Worm (Caenorhabditis elegans): ENCODE results near the gene alp-1.

Gene alp-1

DNA sequence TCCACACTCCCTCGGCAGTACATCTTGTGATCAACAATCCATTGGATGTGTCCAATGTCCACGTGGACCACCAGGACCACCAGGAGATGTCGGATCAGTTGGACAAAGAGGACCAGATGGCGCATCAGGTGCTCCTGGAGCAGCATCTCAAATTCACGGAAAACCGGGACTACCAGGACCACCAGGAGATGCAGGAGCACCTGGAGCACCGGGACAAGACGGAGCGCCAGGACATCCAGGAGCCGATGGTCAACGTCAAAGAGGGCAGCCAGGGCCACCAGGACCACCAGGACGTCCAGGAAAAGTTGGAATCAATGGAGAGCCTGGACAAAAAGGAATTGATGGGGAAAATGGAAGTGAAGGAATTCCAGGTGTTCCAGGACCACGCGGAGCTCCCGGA is 3.3 kb upstream of the alp-1 start:
- no peak for TF ChIP-seq unc-86 (tag; optimal IDR thresholded peaks at IDR 0.05)
- TF ChIP-seq tbx-7 (tag; optimal IDR thresholded peaks at IDR 0.05), result no peak
- no peak for TF ChIP-seq nhr-11 (tag; optimal IDR thresholded peaks at IDR 0.05)
- no peak for TF ChIP-seq ceh-45 (GFP tag; IDR thresholded peaks at IDR 0.05)
- TF ChIP-seq odd-2 (tag; optimal IDR thresholded peaks at IDR 0.05), result no peak
- TF ChIP-seq syd-9 (tag; optimal IDR thresholded peaks at IDR 0.05), result no peak
- no peak for TF ChIP-seq pros-1 (tag; optimal IDR thresholded peaks at IDR 0.05)
- TF ChIP-seq rnt-1 (tag; optimal IDR thresholded peaks at IDR 0.05), result no peak
- TF ChIP-seq ceh-18 (tag; optimal IDR thresholded peaks at IDR 0.05), result no peak
- no peak for TF ChIP-seq T23F11.4 (GFP tag; optimal IDR thresholded peaks at IDR 0.05)
- TF ChIP-seq hlh-15 (tag; optimal IDR thresholded peaks at IDR 0.05), result no peak
- no peak for TF ChIP-seq F13H6.1 (tag; optimal IDR thresholded peaks at IDR 0.05)
- TF ChIP-seq ceh-34 (tag; optimal IDR thresholded peaks at IDR 0.05), result no peak
- TF ChIP-seq pha-2 (tag; optimal IDR thresholded peaks at IDR 0.05), result no peak
- TF ChIP-seq K02D7.2 (tag; optimal IDR thresholded peaks at IDR 0.05), result no peak
- TF ChIP-seq nfya-1 (tag; optimal IDR thresholded peaks at IDR 0.05), result no peak
- TF ChIP-seq elt-2 (tag; optimal IDR thresholded peaks at IDR 0.05), result no peak
- no peak for TF ChIP-seq unc-55 (GFP tag; optimal IDR thresholded peaks at IDR 0.05)
- TF ChIP-seq che-1 (tag; optimal IDR thresholded peaks at IDR 0.05), result no peak
- TF ChIP-seq ref-2 (tag; optimal IDR thresholded peaks at IDR 0.05), result no peak

DNA sequence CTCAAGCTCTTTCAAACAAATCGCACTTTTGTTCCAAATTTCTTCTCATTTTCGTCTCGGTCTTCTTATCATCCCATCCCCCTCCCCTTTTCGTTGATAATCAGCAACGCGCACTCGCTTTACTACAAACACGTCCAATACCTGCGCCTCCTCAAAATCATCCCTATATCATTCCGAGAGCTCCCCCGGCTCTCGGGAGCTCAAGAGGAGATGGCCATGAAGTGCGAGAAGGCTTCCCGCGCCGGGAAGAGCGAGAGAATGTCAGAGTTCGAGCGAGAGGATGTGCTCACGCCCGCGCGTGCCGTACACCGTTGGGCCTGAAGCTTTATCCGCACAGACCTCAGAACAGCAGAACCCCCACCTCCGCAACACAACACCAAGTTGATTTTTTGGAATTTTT is 1.5 kb upstream of the alp-1 start:
- TF ChIP-seq ceh-18 (tag; optimal IDR thresholded peaks at IDR 0.05), result peak; percentile 75
- TF ChIP-seq tbx-2 (tag; optimal IDR thresholded peaks at IDR 0.05), result peak; percentile 24
- no peak for TF ChIP-seq Y22D7AL.16 (tag; optimal IDR thresholded peaks at IDR 0.05)
- TF ChIP-seq rnt-1 (tag; optimal IDR thresholded peaks at IDR 0.05), result peak; percentile 5

DNA sequence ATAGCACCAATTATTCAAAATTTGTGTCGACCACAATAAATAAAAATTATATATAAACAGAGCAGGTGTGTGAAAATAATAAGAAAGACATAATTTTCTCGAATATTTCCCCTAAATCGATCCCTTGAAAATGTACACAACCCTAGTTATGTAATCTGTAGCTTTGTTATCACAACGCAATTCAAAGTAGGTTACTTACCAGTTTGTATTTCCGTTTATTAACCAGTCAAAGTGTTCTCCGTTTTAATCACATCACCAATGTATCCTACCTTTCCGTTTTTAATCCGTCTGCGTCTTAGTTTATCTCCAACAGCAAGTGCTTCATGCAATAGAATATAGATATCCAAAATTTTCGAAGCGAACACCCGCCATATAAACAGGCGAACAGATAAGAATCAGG is 1.0 kb downstream of the alp-1 start:
- no peak for TF ChIP-seq zip-5 (tag; optimal IDR thresholded peaks at IDR 0.05)
- TF ChIP-seq ceh-45 (GFP tag; IDR thresholded peaks at IDR 0.05), result no peak
- TF ChIP-seq npax-4 (tag; optimal IDR thresholded peaks at IDR 0.05), result no peak

DNA sequence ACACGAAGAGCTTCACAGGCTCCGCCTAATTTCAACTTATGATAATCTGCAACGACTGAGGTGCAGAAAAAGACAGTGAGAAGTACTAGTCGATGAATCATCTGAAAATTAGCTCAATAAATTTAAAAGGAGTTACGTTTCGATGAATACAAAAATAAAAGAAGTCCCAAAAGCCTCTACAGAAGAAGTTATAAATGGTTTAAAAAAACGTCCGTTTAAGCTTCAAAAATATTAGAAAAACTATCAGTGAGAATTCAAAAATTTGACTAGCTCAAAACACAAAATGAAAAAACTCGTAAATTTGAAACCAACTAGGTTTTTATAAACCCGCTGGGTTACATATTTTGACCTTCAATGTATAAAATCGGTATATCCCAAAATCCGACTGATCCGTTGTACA is 3.7 kb downstream of the alp-1 start, which contains the start of gene T11B7.5:
Gene T11B7.5 (minus strand): TSS at position 101 of the 400 bp plus-strand sequence.
- TF ChIP-seq pqm-1 (tag; optimal IDR thresholded peaks at IDR 0.05), result no peak
- TF ChIP-seq mec-3 (tag; optimal IDR thresholded peaks at IDR 0.05; ENCODE audit: borderline replicate concordance), result no peak

DNA sequence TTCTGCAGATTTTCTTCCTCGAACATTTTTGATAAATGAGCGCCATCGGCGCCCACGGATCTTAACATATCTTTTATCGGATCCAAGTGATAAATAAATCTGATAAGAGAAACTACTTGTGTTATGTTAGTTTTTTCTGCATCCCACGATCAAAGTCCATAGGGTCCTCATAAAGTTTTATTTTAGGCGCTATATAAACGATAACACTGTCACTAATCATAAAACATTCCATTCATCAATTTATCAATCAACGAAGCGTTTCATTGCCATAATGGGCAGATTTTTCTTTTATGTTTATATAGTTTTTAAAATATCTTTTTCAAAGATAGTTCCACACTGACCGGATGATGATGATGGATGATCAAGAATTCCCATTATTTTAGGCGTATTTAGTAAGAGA is 12.4 kb downstream of the alp-1 start:
- TF ChIP-seq hlh-30 (tag; optimal IDR thresholded peaks at IDR 0.05; ENCODE audit: insufficient read depth), result no peak
- TF ChIP-seq ztf-16 (tag; optimal IDR thresholded peaks at IDR 0.05), result no peak
- TF ChIP-seq hlh-8 (tag; optimal IDR thresholded peaks at IDR 0.05), result no peak
- TF ChIP-seq pax-1 (tag; optimal IDR thresholded peaks at IDR 0.05), result no peak
- no peak for TF ChIP-seq ahr-1 (tag; optimal IDR thresholded peaks at IDR 0.05)
- no peak for TF ChIP-seq ref-2 (tag; optimal IDR thresholded peaks at IDR 0.05)
- TF ChIP-seq tbx-7 (tag; optimal IDR thresholded peaks at IDR 0.05), result no peak
- no peak for TF ChIP-seq ets-4 (tag; optimal IDR thresholded peaks at IDR 0.05)
- no peak for TF ChIP-seq pag-3 (tag; optimal IDR thresholded peaks at IDR 0.05; ENCODE audit: borderline replicate concordance)
- TF ChIP-seq F13H6.1 (tag; optimal IDR thresholded peaks at IDR 0.05), result no peak
- no peak for TF ChIP-seq dve-1 (tag; optimal IDR thresholded peaks at IDR 0.05)
- no peak for TF ChIP-seq ceh-14 (tag; optimal IDR thresholded peaks at IDR 0.05)
- no peak for TF ChIP-seq ceh-9 (tag; optimal IDR thresholded peaks at IDR 0.05)
- no peak for TF ChIP-seq tbx-2 (tag; optimal IDR thresholded peaks at IDR 0.05)
